Worm (Caenorhabditis elegans): ENCODE data around the gene flr-1.
A peak's percentile ranks its signal among the peaks of the same experiment; 100 is the strongest.

The flr-1 gene

ce11 chrX:13493762-13494161 lies 37.4 kb upstream of the flr-1 start:
- TF ChIP-seq nhr-23 (tag; optimal IDR thresholded peaks at IDR 0.05): no peak
- peak; percentile 68 for TF ChIP-seq nfya-1 (tag; optimal IDR thresholded peaks at IDR 0.05; ENCODE audit: insufficient read depth)
- TF ChIP-seq lin-39 (tag; optimal IDR thresholded peaks at IDR 0.05): peak; percentile 58
- no peak for TF ChIP-seq sea-2 (GFP tag; optimal IDR thresholded peaks at IDR 0.05)
- TF ChIP-seq hmg-11 (tag; optimal IDR thresholded peaks at IDR 0.05): peak; percentile 19
- no peak for TF ChIP-seq fkh-2 (tag; optimal IDR thresholded peaks at IDR 0.05)
- no peak for TF ChIP-seq lin-15B (tag; optimal IDR thresholded peaks at IDR 0.05)

ce11 chrX:13484813-13485212 lies 28.5 kb upstream of the flr-1 start, which contains the start of gene srd-51:
Gene srd-51, minus strand, starts transcription at chrX:13484913.
- TF ChIP-seq nhr-77 (tag; optimal IDR thresholded peaks at IDR 0.05): no peak
- TF ChIP-seq nhr-12 (tag; optimal IDR thresholded peaks at IDR 0.05): no peak
- no peak for TF ChIP-seq nhr-25 (tag; optimal IDR thresholded peaks at IDR 0.05)
- TF ChIP-seq nhr-76 (tag; optimal IDR thresholded peaks at IDR 0.05): no peak
- no peak for TF ChIP-seq nhr-237 (tag; optimal IDR thresholded peaks at IDR 0.05)
- no peak for TF ChIP-seq mml-1 (tag; optimal IDR thresholded peaks at IDR 0.05)
- no peak for TF ChIP-seq sea-2 (GFP tag; optimal IDR thresholded peaks at IDR 0.05)
- TF ChIP-seq hmg-11 (tag; optimal IDR thresholded peaks at IDR 0.05): no peak
- TF ChIP-seq nhr-67 (tag; optimal IDR thresholded peaks at IDR 0.05): no peak
- TF ChIP-seq pha-4 (tag; optimal IDR thresholded peaks at IDR 0.05): no peak
- no peak for TF ChIP-seq elt-3 (tag; optimal IDR thresholded peaks at IDR 0.05)
- TF ChIP-seq elt-1 (tag; optimal IDR thresholded peaks at IDR 0.05): no peak
- TF ChIP-seq ama-1 (optimal IDR thresholded peaks at IDR 0.05): no peak

ce11 chrX:13481704-13482103 lies 25.4 kb upstream of the flr-1 start, which contains the start of gene srd-50:
Gene srd-50, minus strand, starts transcription at chrX:13481804.
- no peak for TF ChIP-seq ceh-16 (tag; optimal IDR thresholded peaks at IDR 0.05)
- no peak for TF ChIP-seq elt-1 (tag; optimal IDR thresholded peaks at IDR 0.05)
- TF ChIP-seq nhr-43 (tag; optimal IDR thresholded peaks at IDR 0.05; ENCODE audit: poor library complexity, severe bottlenecking): no peak
- TF ChIP-seq elt-3 (tag; optimal IDR thresholded peaks at IDR 0.05): no peak
- TF ChIP-seq fkh-2 (tag; optimal IDR thresholded peaks at IDR 0.05): no peak
- TF ChIP-seq tbx-2 (tag; optimal IDR thresholded peaks at IDR 0.05): no peak
- no peak for TF ChIP-seq R02D3.7 (tag; optimal IDR thresholded peaks at IDR 0.05)
- TF ChIP-seq ceh-82 (tag; optimal IDR thresholded peaks at IDR 0.05): no peak

- TF ChIP-seq nhr-77 (tag; optimal IDR thresholded peaks at IDR 0.05) (no peak), ZK546.5 (tag; optimal IDR thresholded peaks at IDR 0.05) (no peak), hmg-11 (tag; optimal IDR thresholded peaks at IDR 0.05) (no peak), pqm-1 (tag; optimal IDR thresholded peaks at IDR 0.05) (no peak), nhr-28 (tag; optimal IDR thresholded peaks at IDR 0.05) (no peak), elt-3 (tag; optimal IDR thresholded peaks at IDR 0.05) (no peak), ceh-82 (tag; optimal IDR thresholded peaks at IDR 0.05) (no peak), nhr-76 (tag; optimal IDR thresholded peaks at IDR 0.05) (no peak), egl-27 (tag; optimal IDR thresholded peaks at IDR 0.05) (no peak), sea-2 (GFP tag; optimal IDR thresholded peaks at IDR 0.05) (no peak), nfya-1 (tag; optimal IDR thresholded peaks at IDR 0.05; ENCODE audit: insufficient read depth) (no peak), tbx-2 (tag; optimal IDR thresholded peaks at IDR 0.05) (no peak), mml-1 (tag; optimal IDR thresholded peaks at IDR 0.05) (no peak), unc-62 (GFP tag; optimal IDR thresholded peaks at IDR 0.05) (no peak), jun-1 (tag; optimal IDR thresholded peaks at IDR 0.05) (no peak), fos-1 (tag; optimal IDR thresholded peaks at IDR 0.05) (no peak), ztf-4 (tag; optimal IDR thresholded peaks at IDR 0.05) (no peak), ztf-11 (tag; optimal IDR thresholded peaks at IDR 0.05) (no peak), elt-2 (tag; optimal IDR thresholded peaks at IDR 0.05) (no peak)
Observed at ce11 chrX:13477356-13477755, 21.0 kb upstream of the flr-1 start, which contains the start of gene efn-3. Gene efn-3, minus strand, starts transcription at chrX:13477456.

- TF ChIP-seq pha-4 (tag; optimal IDR thresholded peaks at IDR 0.05): peak; percentile 61
- TF ChIP-seq hmg-11 (tag; optimal IDR thresholded peaks at IDR 0.05): no peak
- TF ChIP-seq aly-2 (tag; optimal IDR thresholded peaks at IDR 0.05): no peak
Observed at ce11 chrX:13471855-13472254, 15.5 kb upstream of the flr-1 start, which contains the start of gene tre-4. Gene tre-4, plus strand, starts transcription at chrX:13472155.

All from whole organism, L3 larva.